Worm (Caenorhabditis elegans): ENCODE data around the gene F26A1.9.

DNA sequence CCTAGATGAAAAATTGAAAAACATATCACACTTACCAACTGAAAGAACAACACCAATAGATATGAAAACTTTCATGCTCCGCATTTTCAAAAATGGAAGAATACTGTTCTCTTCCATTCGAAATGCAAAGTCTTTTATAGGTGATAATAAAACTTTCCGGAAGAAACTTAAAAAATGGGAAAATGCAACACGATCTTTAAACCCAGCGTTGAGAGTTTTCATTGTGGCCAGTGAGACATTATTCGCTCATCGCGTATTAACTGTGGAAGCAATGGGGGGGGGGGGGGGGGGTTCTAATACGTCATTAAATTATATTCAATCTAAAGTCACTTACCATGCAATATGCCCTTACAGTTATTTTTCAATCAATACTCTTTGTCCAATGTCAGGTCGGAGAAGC lies 15.0 kb upstream of the F26A1.9 start, which contains the start of the genes clec-157 and fkh-5:
- no peak for TF ChIP-seq tbx-11 (GFP tag; IDR thresholded peaks at IDR 0.05)
- TF ChIP-seq sea-1 (GFP tag; conservative IDR thresholded peaks at IDR 0.05): no peak
- no peak for TF ChIP-seq F13C5.2 (tag; optimal IDR thresholded peaks at IDR 0.05)
- TF ChIP-seq ama-1 (optimal IDR thresholded peaks at IDR 0.05): no peak
- TF ChIP-seq flt-1 (GFP tag; IDR thresholded peaks at IDR 0.05): no peak
- no peak for TF ChIP-seq tra-4 (tag; optimal IDR thresholded peaks at IDR 0.05)
- TF ChIP-seq tbx-37 (GFP tag; conservative IDR thresholded peaks at IDR 0.05): no peak
- TF ChIP-seq hnd-1 (tag; optimal IDR thresholded peaks at IDR 0.05): no peak
- TF ChIP-seq hmbx-1 (tag; optimal IDR thresholded peaks at IDR 0.05): no peak
- TF ChIP-seq pes-1 (GFP tag; IDR thresholded peaks at IDR 0.05): no peak
- no peak for TF ChIP-seq scrt-1 (GFP tag; IDR thresholded peaks at IDR 0.05)
- no peak for TF ChIP-seq ceh-36 (tag; optimal IDR thresholded peaks at IDR 0.05)
- no peak for TF ChIP-seq B0310.2 (tag; optimal IDR thresholded peaks at IDR 0.05)

Data from whole organism, early embryonic.